Worm (Caenorhabditis elegans): Measurements from ENCODE around the gene F13B12.6.

ce11 chrIV:10467347-10467746 is 49.7 kb upstream of the F13B12.6 start:
- TF ChIP-seq xnd-1 (tag; optimal IDR thresholded peaks at IDR 0.05) = no peak
- no peak for TF ChIP-seq T26A5.8 (tag; optimal IDR thresholded peaks at IDR 0.05)
- TF ChIP-seq egl-18 (GFP tag; IDR thresholded peaks at IDR 0.05) = no peak
- no peak for TF ChIP-seq attf-5 (GFP tag; optimal IDR thresholded peaks at IDR 0.05)
- TF ChIP-seq nfya-1 (tag; optimal IDR thresholded peaks at IDR 0.05; ENCODE audit: borderline replicate concordance, insufficient read depth) = no peak

Data from whole organism, young adult.